Worm (Caenorhabditis elegans) whole organism, L3 larva: ENCODE data around the gene plc-1.

Experiments
- fkh-10 ChIP-seq: sonication (generic microtip); optimal IDR thresholded peaks from 2 replicates; lab custom pipeline; 2017; ENCODE audit warnings: missing biosample characterization, missing genetic modification reagents, missing genetic modification characterization
- jun-1 ChIP-seq: fragments of 150-350 bp; optimal IDR thresholded peaks from 2 replicates; lab custom pipeline; 2014; ENCODE audit warnings: missing biosample characterization, missing genetic modification reagents, missing genetic modification characterization
- lin-15B ChIP-seq: fragments of 150-350 bp; optimal IDR thresholded peaks from 2 replicates; lab custom pipeline; 2014; ENCODE audit warnings: missing biosample characterization, missing genetic modification characterization
- lsy-12 ChIP-seq: sonication (generic microtip); optimal IDR thresholded peaks from 2 replicates; lab custom pipeline; 2016; ENCODE audit warnings: mild to moderate bottlenecking, missing genetic modification characterization, missing compliant biosample characterization
- nhr-76 ChIP-seq: fragments of 150-350 bp; sonication (generic microtip); optimal IDR thresholded peaks from 5 replicates; lab custom pipeline; 2014; ENCODE audit warnings: missing biosample characterization, missing genetic modification characterization
- unc-62 ChIP-seq: fragments of 150-350 bp; sonication (generic microtip); optimal IDR thresholded peaks from 4 replicates; lab custom pipeline; 2014; ENCODE audit warnings: missing biosample characterization, missing genetic modification reagents, missing genetic modification characterization

- TF ChIP-seq fkh-10 (GFP tag; lab: Kevin White, UChicago) (no peak), jun-1 (tag; lab: Kevin White, UChicago) (no peak), nhr-76 (no peak), lin-15B (no peak), unc-62 (GFP tag; lab: Kevin White, UChicago) (no peak), lsy-12 (tag; lab: Kevin White, UChicago) (no peak)
These were observed 23.2 kb upstream of the plc-1 start for ce11 chrX:10861673-10862072.
